Worm (Caenorhabditis elegans): ENCODE data around the gene rpl-10.

ce11 chrII:8181437-8181836 lies 37.8 kb downstream of the rpl-10 start, which contains the start of gene dylt-3:
- TF ChIP-seq flt-1 (GFP tag; IDR thresholded peaks at IDR 0.05) (no peak), ref-1 (GFP tag; conservative IDR thresholded peaks at IDR 0.05) (no peak), klf-2 (GFP tag; conservative IDR thresholded peaks at IDR 0.05) (no peak), tab-1 (GFP tag; IDR thresholded peaks at IDR 0.05) (no peak), med-1 (GFP tag; optimal IDR thresholded peaks at IDR 0.05; ENCODE audit: insufficient read depth) (no peak), T22C8.4 (GFP tag; IDR thresholded peaks at IDR 0.05) (no peak), ztf-29 (GFP tag; IDR thresholded peaks at IDR 0.05) (no peak), ztf-23 (GFP tag; IDR thresholded peaks at IDR 0.05) (no peak), cog-1 (tag; optimal IDR thresholded peaks at IDR 0.05) (no peak)
